Worm (Caenorhabditis elegans): ENCODE data around the gene T26C12.1.
"Not testable (repeated sequence)": the region's sequence is repeated elsewhere in the genome, so short reads cannot be mapped to it uniquely, and the experiment has no call there.

The T26C12.1 gene

ce11 chrIV:3302058-3302457 lies 43.3 kb downstream of the T26C12.1 start, which contains the start of gene W08E12.4:
Gene W08E12.4 (plus strand): TSS chrIV:3302358.
- not testable (repeated sequence) for TF ChIP-seq xbp-1 (tag; optimal IDR thresholded peaks at IDR 0.05); fkh-4 (tag; optimal IDR thresholded peaks at IDR 0.05; ENCODE audit: borderline replicate concordance); tbx-2 (tag; optimal IDR thresholded peaks at IDR 0.05)

DNA sequence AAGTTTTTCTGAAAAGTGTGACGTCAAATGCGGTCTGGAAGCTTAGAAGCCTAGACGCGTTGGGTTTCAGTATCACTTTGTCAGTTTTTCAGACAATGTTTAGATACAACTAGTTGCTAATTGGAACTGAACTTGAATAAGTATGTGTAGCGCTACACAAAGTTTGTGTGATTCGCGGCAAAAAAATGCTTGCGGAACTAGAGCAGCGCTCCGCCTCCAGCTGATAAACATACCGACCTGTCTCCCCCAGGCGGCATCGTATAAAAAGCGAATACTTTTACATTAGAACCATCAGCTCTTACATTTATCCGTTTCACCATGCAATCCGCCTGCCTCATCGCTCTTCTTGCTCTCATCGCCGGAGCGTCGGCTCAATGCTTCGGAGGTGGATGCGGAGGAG lies 45.0 kb downstream of the T26C12.1 start, which contains the start of gene idpp-12:
TSS of gene idpp-12 (plus strand) at position 301 of the 400 bp plus-strand sequence.
- not testable (repeated sequence) for TF ChIP-seq Y116A8C.19 (tag; optimal IDR thresholded peaks at IDR 0.05; ENCODE audit: borderline replicate concordance); F16B12.6 (tag; optimal IDR thresholded peaks at IDR 0.05); unc-130 (tag; optimal IDR thresholded peaks at IDR 0.05)

DNA sequence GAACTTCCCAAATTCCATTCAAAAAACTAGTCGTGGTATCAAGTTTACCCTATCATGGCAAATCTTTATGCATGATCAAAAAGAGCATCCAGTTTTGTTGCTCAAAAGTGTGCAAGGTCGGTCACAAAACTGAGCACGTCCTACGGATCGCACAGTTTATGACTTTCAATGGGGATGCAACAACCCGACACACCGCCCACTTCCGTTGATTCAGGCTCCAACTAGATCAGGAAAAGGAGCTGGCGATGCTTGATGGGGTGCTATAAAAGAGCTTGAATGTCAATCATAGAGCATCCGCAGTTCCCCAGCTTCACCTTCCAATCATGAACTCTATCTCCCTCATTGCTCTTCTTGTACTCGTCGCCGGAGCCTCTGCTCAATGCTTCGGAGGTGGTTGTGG lies 46.9 kb downstream of the T26C12.1 start, which contains the start of gene W08E12.2:
TSS of gene W08E12.2 (plus strand) at position 301 of the 400 bp plus-strand sequence.
- TF ChIP-seq tlp-1 (tag; optimal IDR thresholded peaks at IDR 0.05) = no peak
- no peak for TF ChIP-seq efl-1 (optimal IDR thresholded peaks at IDR 0.05)
- TF ChIP-seq efl-1 (GFP tag; optimal IDR thresholded peaks at IDR 0.05 in 1 of 2) = peak in 1 of 2 experiments; percentile 24

ce11 chrIV:3307463-3307862 lies 48.8 kb downstream of the T26C12.1 start, which contains the start of gene W08E12.9:
Gene W08E12.9 (minus strand): TSS chrIV:3307563.
- no peak for TF ChIP-seq fos-1 (tag; optimal IDR thresholded peaks at IDR 0.05)
- TF ChIP-seq rnt-1 (tag; optimal IDR thresholded peaks at IDR 0.05) = no peak

ce11 chrIV:3308885-3309284 lies 50.2 kb downstream of the T26C12.1 start:
- TF ChIP-seq pqm-1 (tag; optimal IDR thresholded peaks at IDR 0.05) (no peak), efl-1 (optimal IDR thresholded peaks at IDR 0.05) (no peak), efl-1 (GFP tag; optimal IDR thresholded peaks at IDR 0.05 in 1 of 2) (peak in 1 of 2 experiments; percentile 94)

ce11 chrIV:3310662-3311219 lies 52.0 kb downstream of the T26C12.1 start:
- TF ChIP-seq irx-1 (tag; optimal IDR thresholded peaks at IDR 0.05) (no peak), pqm-1 (tag; optimal IDR thresholded peaks at IDR 0.05) (peak; percentile 87), elt-2 (tag; optimal IDR thresholded peaks at IDR 0.05) (peak; percentile 88)

ce11 chrIV:3311243-3311642 lies 52.5 kb downstream of the T26C12.1 start, which contains the start of gene zip-11:
Gene zip-11 (plus strand): TSS chrIV:3311276.
- TF ChIP-seq unc-62 (GFP tag; optimal IDR thresholded peaks at IDR 0.05) (no peak), xbp-1 (tag; optimal IDR thresholded peaks at IDR 0.05) (peak; percentile 50), nhr-85 (tag) (peak; percentile 62), aha-1 (tag; optimal IDR thresholded peaks at IDR 0.05) (no peak), sptf-1 (tag; optimal IDR thresholded peaks at IDR 0.05) (no peak), ceh-88 (GFP tag; IDR thresholded peaks at IDR 0.05) (no peak), C16A3.4 (tag; optimal IDR thresholded peaks at IDR 0.05) (no peak), ztf-11 (tag; optimal IDR thresholded peaks at IDR 0.05) (peak in 1 of 2 experiments; percentile 45), fkh-8 (tag; optimal IDR thresholded peaks at IDR 0.05) (peak; percentile 12), elt-3 (tag; optimal IDR thresholded peaks at IDR 0.05) (peak in 2 of 6 experiments; percentile 34 to 39), lin-39 (tag; optimal IDR thresholded peaks at IDR 0.05) (no peak), zag-1 (tag; optimal IDR thresholded peaks at IDR 0.05) (no peak), nhr-47 (tag; optimal IDR thresholded peaks at IDR 0.05) (peak; percentile 76), F16B12.6 (tag; optimal IDR thresholded peaks at IDR 0.05) (peak; percentile 40), efl-1 (optimal IDR thresholded peaks at IDR 0.05) (peak; percentile 69 to 79), efl-1 (GFP tag; optimal IDR thresholded peaks at IDR 0.05 in 1 of 2) (peak; percentile 59 to 96), Y116A8C.19 (tag; optimal IDR thresholded peaks at IDR 0.05; ENCODE audit: borderline replicate concordance) (no peak), ets-5 (GFP tag; IDR thresholded peaks at IDR 0.05) (no peak), unc-30 (tag; optimal IDR thresholded peaks at IDR 0.05) (no peak), nhr-76 (tag; optimal IDR thresholded peaks at IDR 0.05) (no peak), nhr-90 (tag; optimal IDR thresholded peaks at IDR 0.05; ENCODE audit: poor library complexity) (peak; percentile 69), C04F5.9 (tag; optimal IDR thresholded peaks at IDR 0.05) (peak; percentile 8), vab-15 (tag; optimal IDR thresholded peaks at IDR 0.05) (no peak), nhr-77 (tag; optimal IDR thresholded peaks at IDR 0.05) (peak; percentile 16), hlh-17 (GFP tag; optimal IDR thresholded peaks at IDR 0.05; ENCODE audit: borderline replicate concordance) (no peak), dpl-1 (GFP tag; optimal IDR thresholded peaks at IDR 0.05) (peak; percentile 6 to 57 (median 49)), swsn-7 (tag; optimal IDR thresholded peaks at IDR 0.05) (peak; percentile 63), unc-98 (GFP tag; IDR thresholded peaks at IDR 0.05) (peak; percentile 28; the same call in 1 of the 2 replicates), fkh-10 (GFP tag; optimal IDR thresholded peaks at IDR 0.05) (no peak), sox-4 (tag; optimal IDR thresholded peaks at IDR 0.05) (no peak)

Data from whole organism, L1 larva.